Fruit fly (Drosophila melanogaster) whole organism, larva: ENCODE results near the gene CG5199.

ENCODE experiments used
- noc ChIP-seq: fragments of 200-800 bp; sonication (Bioruptor generic); optimal IDR thresholded peaks from 3 replicates; lab custom pipeline; 2019; ENCODE audit warnings: missing biosample characterization, mild to moderate bottlenecking, missing genetic modification characterization, moderate library complexity

CG5199 gene

DNA sequence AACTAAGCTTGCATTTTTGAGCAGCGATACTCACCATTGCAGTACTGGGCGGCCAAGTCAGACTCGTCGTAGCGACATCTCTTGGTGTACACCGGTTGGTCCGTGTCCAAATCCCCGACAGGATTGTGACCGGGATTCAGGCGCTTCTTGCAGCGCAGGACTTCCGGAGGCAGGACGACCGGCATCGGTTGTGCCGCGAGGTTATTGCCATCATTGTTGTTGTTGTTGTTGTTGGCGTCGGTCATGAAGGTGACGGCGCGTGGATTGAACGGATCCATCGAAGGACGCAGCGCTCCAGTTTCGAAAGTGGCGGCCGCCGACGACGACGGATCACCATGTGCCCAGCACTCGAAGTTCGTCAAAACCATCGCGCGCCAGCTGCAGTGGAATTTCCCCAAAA, 19.9 kb upstream of the CG5199 start:
- no peak for TF ChIP-seq noc (tag; lab: Kevin White, UChicago)

dm6 chr3L:20471499-20472313, 19.0 kb upstream of the CG5199 start:
- peak; percentile 75 for TF ChIP-seq noc (tag; lab: Kevin White, UChicago)

DNA sequence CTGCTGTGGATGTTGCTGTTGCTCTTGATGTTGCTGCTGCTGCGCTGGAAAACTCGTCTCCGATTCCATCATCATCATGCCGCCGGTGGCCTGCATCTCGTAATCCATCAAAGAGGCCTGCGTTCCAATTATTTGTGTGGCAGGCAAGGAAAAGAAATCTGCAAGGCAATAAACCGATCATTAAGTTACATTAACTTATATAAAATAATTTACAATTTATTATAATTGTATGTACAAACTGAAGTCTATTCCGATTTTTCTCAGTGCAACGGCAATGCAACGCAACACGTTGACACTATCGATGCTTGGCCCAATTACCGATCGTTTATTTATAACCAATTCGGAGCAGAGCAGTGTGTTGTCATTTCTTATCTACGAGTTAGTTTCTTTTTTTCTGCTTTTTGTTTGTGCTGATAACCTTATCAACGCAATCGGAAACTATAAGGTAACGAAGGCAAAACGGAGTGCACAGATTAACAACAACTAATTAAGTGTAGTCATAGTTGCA, 18.4 kb upstream of the CG5199 start:
- no peak for TF ChIP-seq noc (tag; lab: Kevin White, UChicago)

DNA sequence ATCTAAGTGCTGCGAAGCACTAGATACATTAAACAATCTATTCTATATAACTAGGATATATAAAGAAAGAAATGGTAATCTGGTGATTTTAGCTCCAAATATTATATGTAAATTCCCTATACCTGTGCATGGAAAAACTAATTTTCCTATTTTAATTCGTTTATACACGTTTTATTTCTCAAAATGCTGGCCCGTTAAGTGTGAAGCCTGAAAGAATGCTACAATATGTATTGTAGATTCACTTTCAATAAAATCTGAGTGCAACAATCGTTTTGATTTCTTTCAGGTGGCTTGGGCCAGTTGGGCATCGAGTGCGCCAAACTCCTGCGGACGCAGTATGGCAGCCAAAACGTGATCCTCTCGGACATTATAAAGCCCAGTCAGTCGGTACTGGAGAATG, 14.8 kb upstream of the CG5199 start:
- no peak for TF ChIP-seq noc (tag; lab: Kevin White, UChicago)

DNA sequence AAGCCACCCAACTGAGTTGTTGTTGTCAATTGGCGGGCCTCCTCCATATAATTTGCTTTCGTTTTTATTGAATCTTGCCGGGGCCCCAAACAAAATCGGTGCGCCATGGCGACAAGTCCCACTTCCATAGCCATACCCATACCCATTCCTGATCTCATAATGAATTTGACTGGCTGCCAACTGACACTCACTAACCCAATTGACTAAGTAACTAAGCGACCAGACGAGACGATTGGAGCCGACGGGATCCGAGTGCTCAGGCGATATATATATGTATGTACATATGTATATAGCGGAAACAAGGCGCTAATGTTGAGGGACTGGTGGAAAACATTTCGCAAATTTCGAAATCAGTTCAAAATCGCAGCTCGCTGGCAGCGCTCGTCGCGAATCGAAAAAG, 13.9 kb upstream of the CG5199 start, which contains the start of gene Tdh:
Gene Tdh (plus strand): TSS at position 346 of the 400 bp plus-strand sequence.
- no peak for TF ChIP-seq noc (tag; lab: Kevin White, UChicago)

DNA sequence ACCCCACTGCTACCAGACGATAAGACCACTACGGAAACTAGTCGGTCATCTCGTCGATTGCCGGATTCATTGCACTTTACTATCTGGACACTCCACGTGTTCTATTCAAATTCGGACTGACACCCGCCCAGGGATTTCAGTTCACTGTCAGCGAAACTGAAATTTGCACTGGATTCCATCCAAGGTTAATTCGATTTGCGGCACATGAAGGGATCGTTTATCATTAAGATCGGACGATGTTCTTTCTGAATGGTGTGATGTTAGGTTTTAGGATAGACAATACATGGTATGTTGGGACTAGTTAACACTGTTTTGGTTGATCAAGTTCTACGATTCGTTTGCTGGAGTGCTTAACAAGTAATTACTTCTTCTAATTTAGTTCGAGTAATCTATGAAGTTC, 13.3 kb upstream of the CG5199 start, which contains the start of gene CG42764:
Gene CG42764 (minus strand): TSS at position 101 of the 400 bp plus-strand sequence.
- TF ChIP-seq noc (tag; lab: Kevin White, UChicago), result no peak

dm6 chr3L:20464677-20465076, 12.0 kb upstream of the CG5199 start, which contains the start of gene atk:
Gene atk (minus strand): TSS chr3L:20464862.
- no peak for TF ChIP-seq noc (tag; lab: Kevin White, UChicago)

dm6 chr3L:20462391-20462790, 9.7 kb upstream of the CG5199 start:
- peak; percentile 34 for TF ChIP-seq noc (tag; lab: Kevin White, UChicago)

DNA sequence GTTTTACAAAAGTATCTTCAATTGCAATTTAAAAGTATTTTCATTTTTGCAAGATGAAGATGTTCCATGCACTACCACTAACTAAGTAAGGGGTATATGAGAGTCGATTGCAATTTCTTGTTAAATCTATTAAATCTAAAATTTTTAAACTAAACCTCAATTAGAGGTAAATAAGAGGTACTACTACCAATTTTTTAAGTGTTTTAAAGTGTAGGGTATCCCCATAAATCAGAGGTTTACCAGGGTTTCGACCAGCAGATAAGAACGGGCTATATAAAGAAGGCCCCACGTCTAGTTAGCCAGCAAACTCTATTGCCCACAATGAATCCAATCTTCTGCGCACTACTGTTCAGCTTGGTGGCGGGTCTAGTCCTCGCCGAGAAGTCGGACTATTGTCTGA, 7.7 kb upstream of the CG5199 start, which contains the start of gene mag:
Gene mag (plus strand): TSS at position 301 of the 400 bp plus-strand sequence.
- no peak for TF ChIP-seq noc (tag; lab: Kevin White, UChicago)

dm6 chr3L:20448773-20449172, 3.9 kb downstream of the CG5199 start:
- TF ChIP-seq noc (tag; lab: Kevin White, UChicago), result no peak

dm6 chr3L:20447957-20448356, 4.7 kb downstream of the CG5199 start:
- peak; percentile 25 for TF ChIP-seq noc (tag; lab: Kevin White, UChicago)

dm6 chr3L:20447337-20447736, 5.3 kb downstream of the CG5199 start:
- no peak for TF ChIP-seq noc (tag; lab: Kevin White, UChicago)

DNA sequence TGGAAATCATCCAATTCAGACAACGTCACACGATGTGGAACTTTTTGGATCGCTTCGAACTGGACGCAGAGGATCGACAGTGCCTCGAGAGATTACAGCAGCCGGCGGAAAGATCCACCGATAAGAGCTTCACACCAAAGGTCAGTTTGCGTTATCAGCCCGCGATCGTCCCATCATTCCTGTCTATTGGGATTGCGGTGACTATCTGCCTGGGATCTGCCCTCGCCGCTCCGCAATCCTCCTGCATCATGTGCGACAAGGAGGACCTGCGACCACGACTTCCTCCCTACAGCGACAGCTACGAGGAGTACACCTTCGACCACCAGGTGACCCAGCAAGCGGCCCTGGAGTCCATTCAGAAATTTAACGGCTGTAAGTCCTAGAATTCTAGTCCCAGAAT, 6.6 kb downstream of the CG5199 start:
- no peak for TF ChIP-seq noc (tag; lab: Kevin White, UChicago)

- peak; percentile 83 for TF ChIP-seq noc (tag; lab: Kevin White, UChicago)
Observed at dm6 chr3L:20444815-20445519, 7.7 kb downstream of the CG5199 start.

DNA sequence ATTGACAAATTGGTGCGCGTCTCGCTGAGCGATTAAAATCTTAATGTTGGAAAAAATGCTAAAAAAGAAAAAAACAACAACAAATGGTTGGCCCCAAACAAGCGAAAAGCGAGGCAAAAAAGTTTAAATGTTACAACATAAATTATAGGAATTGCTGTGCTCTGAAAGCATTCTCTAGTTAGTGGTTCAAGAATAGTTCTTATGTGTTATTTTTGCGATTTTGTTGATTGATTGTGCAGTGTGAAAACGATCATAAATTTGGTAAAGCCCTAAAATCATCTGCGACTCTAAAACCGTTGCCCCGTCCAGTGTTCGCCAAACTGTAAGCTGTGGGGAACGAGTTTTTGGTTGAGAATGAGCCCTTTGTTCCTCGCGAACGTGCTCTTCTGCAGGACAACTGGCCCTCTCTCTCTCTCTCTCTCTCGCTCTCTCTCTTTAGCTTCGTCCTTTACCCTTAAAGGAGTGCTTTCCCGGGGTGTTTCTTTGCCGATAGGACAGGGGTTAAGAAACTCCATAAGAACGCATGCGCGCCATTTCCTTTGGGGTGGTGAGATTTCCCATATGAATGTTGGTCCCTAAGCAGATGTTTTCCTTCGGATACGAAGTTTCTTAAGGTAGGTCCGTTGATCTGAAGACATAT, 9.9 kb downstream of the CG5199 start:
- no peak for TF ChIP-seq noc (tag; lab: Kevin White, UChicago)
